Worm (Caenorhabditis elegans): ENCODE data around the gene W01D2.6.

The W01D2.6 gene

ce11 chrII:14814894-14815568, 6.2 kb downstream of the W01D2.6 start, which contains the start of gene W01D2.1:
Gene W01D2.1, plus strand, starts transcription at chrII:14815518.
- TF ChIP-seq ceh-39 (tag; optimal IDR thresholded peaks at IDR 0.05): peak; percentile 10
- TF ChIP-seq nhr-76 (tag; optimal IDR thresholded peaks at IDR 0.05): no peak
- peak; percentile 22 for TF ChIP-seq pha-4 (tag; optimal IDR thresholded peaks at IDR 0.05)
- TF ChIP-seq nhr-237 (tag; optimal IDR thresholded peaks at IDR 0.05): peak; percentile 57
- no peak for TF ChIP-seq unc-62 (GFP tag; optimal IDR thresholded peaks at IDR 0.05)
- TF ChIP-seq hlh-1 (tag; optimal IDR thresholded peaks at IDR 0.05): peak; percentile 22
- peak; percentile 70 for TF ChIP-seq mep-1 (tag; optimal IDR thresholded peaks at IDR 0.05)
- TF ChIP-seq flh-1 (GFP tag; optimal IDR thresholded peaks at IDR 0.05): no peak
- TF ChIP-seq M03D4.4 (tag; optimal IDR thresholded peaks at IDR 0.05): no peak
- TF ChIP-seq lsy-2 (tag; optimal IDR thresholded peaks at IDR 0.05): peak; percentile 69
- TF ChIP-seq ces-1 (GFP tag; optimal IDR thresholded peaks at IDR 0.05): peak; percentile 17
- no peak for TF ChIP-seq mab-5 (tag; optimal IDR thresholded peaks at IDR 0.05)
- no peak for TF ChIP-seq drap-1 (GFP tag; optimal IDR thresholded peaks at IDR 0.05)
- no peak for TF ChIP-seq elt-1 (tag; optimal IDR thresholded peaks at IDR 0.05; ENCODE audit: borderline replicate concordance, insufficient read depth)
- peak; percentile 8 for TF ChIP-seq nhr-2 (tag; optimal IDR thresholded peaks at IDR 0.05)
- peak; percentile 18 for TF ChIP-seq blmp-1 (tag; optimal IDR thresholded peaks at IDR 0.05)

ce11 chrII:14816086-14816485, 7.3 kb downstream of the W01D2.6 start:
- TF ChIP-seq mab-5 (tag; optimal IDR thresholded peaks at IDR 0.05) (no peak), ceh-39 (tag; optimal IDR thresholded peaks at IDR 0.05) (no peak), hlh-1 (tag; optimal IDR thresholded peaks at IDR 0.05) (no peak), flh-1 (GFP tag; optimal IDR thresholded peaks at IDR 0.05) (no peak), ceh-83 (GFP tag; optimal IDR thresholded peaks at IDR 0.05) (no peak), pha-4 (tag; optimal IDR thresholded peaks at IDR 0.05) (no peak), nhr-237 (tag; optimal IDR thresholded peaks at IDR 0.05) (no peak), ces-1 (GFP tag; optimal IDR thresholded peaks at IDR 0.05) (no peak), tbx-8 (GFP tag; optimal IDR thresholded peaks at IDR 0.05) (no peak), drap-1 (GFP tag; optimal IDR thresholded peaks at IDR 0.05) (no peak), lin-32 (GFP tag; optimal IDR thresholded peaks at IDR 0.05) (no peak), ceh-43 (GFP tag; optimal IDR thresholded peaks at IDR 0.05) (no peak), nhr-28 (tag; optimal IDR thresholded peaks at IDR 0.05) (no peak), mep-1 (tag; optimal IDR thresholded peaks at IDR 0.05) (no peak), bed-3 (GFP tag; optimal IDR thresholded peaks at IDR 0.05) (no peak)

ce11 chrII:14818376-14818775, 9.6 kb downstream of the W01D2.6 start, which contains the start of gene nhr-61:
Gene nhr-61, minus strand, starts transcription at chrII:14818543.
- peak; percentile 73 for TF ChIP-seq elt-1 (tag; optimal IDR thresholded peaks at IDR 0.05; ENCODE audit: borderline replicate concordance, insufficient read depth)
- no peak for TF ChIP-seq pha-4 (tag; optimal IDR thresholded peaks at IDR 0.05)

ce11 chrII:14819258-14819985, 10.6 kb downstream of the W01D2.6 start:
- TF ChIP-seq nhr-28 (tag; optimal IDR thresholded peaks at IDR 0.05) (no peak), ham-2 (GFP tag; optimal IDR thresholded peaks at IDR 0.05) (peak; percentile 36)

ce11 chrII:14820460-14820859, 11.7 kb downstream of the W01D2.6 start:
- TF ChIP-seq sptf-1 (tag; optimal IDR thresholded peaks at IDR 0.05) (no peak), blmp-1 (tag; optimal IDR thresholded peaks at IDR 0.05) (no peak), M03D4.4 (tag; optimal IDR thresholded peaks at IDR 0.05) (no peak), tbx-8 (GFP tag; optimal IDR thresholded peaks at IDR 0.05) (no peak), sem-2 (GFP tag; optimal IDR thresholded peaks at IDR 0.05) (no peak), cnd-1 (tag; optimal IDR thresholded peaks at IDR 0.05) (no peak), mls-2 (tag; optimal IDR thresholded peaks at IDR 0.05) (no peak), nhr-237 (tag; optimal IDR thresholded peaks at IDR 0.05) (no peak), zip-8 (tag; optimal IDR thresholded peaks at IDR 0.05) (no peak), drap-1 (GFP tag; optimal IDR thresholded peaks at IDR 0.05) (no peak), bed-3 (GFP tag; optimal IDR thresholded peaks at IDR 0.05) (no peak), mab-5 (tag; optimal IDR thresholded peaks at IDR 0.05) (no peak), unc-39 (tag; optimal IDR thresholded peaks at IDR 0.05) (no peak)
